Worm (Caenorhabditis elegans) whole organism, midembryonic: Measurements from ENCODE around the gene pigg-1.

ENCODE experiments used
- T22C8.4 ChIP-seq: fragments of 200-800 bp; sonication (Bioruptor generic); IDR thresholded peaks from 2 replicates; pipeline ENCODE4 v1.3.6; 2022; ENCODE audit warnings: missing genetic modification characterization, missing compliant biosample characterization
- flt-1 ChIP-seq: fragments of 200-800 bp; sonication (Bioruptor generic); IDR thresholded peaks from 2 replicates; pipeline ENCODE4 v1.3.6; 2022; ENCODE audit warnings: missing genetic modification characterization, missing compliant biosample characterization
- klf-2 ChIP-seq: fragments of 200-800 bp; sonication (Bioruptor generic); conservative IDR thresholded peaks from 2 replicates; pipeline ENCODE4 v1.3.6; 2022; ENCODE audit warnings: missing genetic modification reagents, missing genetic modification characterization, missing compliant biosample characterization
- ref-1 ChIP-seq: fragments of 200-800 bp; sonication (Bioruptor generic); conservative IDR thresholded peaks from 2 replicates; pipeline ENCODE4 v1.3.6; 2022; ENCODE audit warnings: missing genetic modification reagents, missing genetic modification characterization, missing compliant biosample characterization
- tab-1 ChIP-seq: fragments of 200-800 bp; sonication (Bioruptor generic); IDR thresholded peaks from 2 replicates; pipeline ENCODE4 v1.3.6; 2022; ENCODE audit warnings: missing genetic modification characterization, missing compliant biosample characterization
- ztf-23 ChIP-seq: fragments of 200-800 bp; sonication (Bioruptor generic); IDR thresholded peaks from 2 replicates; pipeline ENCODE4 v1.3.6; 2022; ENCODE audit warnings: missing genetic modification reagents, missing genetic modification characterization, missing compliant biosample characterization
- ztf-29 ChIP-seq: fragments of 200-800 bp; sonication (Bioruptor generic); IDR thresholded peaks from 2 replicates; pipeline ENCODE4 v1.3.6; 2022; ENCODE audit warnings: missing genetic modification reagents, missing genetic modification characterization, missing compliant biosample characterization

DNA sequence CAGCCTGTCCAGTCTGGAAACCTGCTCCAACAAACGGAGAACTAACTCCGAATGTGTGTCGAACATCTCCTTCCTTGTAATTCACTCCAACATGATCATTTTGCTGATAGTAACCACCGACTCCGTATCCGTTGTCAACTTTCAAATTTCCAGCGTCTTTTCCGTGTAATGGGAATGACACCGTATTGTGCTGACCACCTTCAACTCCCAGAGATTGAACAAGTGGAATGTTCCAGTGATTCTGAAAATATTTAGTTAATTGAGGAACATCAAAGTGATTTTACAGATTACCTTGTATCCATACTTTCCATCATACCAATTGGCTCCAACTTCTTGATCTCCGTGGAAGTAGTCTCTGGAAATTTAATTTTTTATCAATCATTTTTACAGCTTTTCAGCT is 27.8 kb upstream of the pigg-1 start:
- TF ChIP-seq ztf-29 (no peak), ref-1 (GFP tag; lab: Robert Waterston, UW) (no peak), ztf-23 (GFP tag; lab: Robert Waterston, UW) (no peak), flt-1 (GFP tag; lab: Robert Waterston, UW) (no peak), klf-2 (GFP tag; lab: Robert Waterston, UW) (no peak), tab-1 (GFP tag; lab: Robert Waterston, UW) (no peak), T22C8.4 (no peak)
